Worm (Caenorhabditis elegans) whole organism, L3 larva: Measurements from ENCODE around the gene fbxc-29.
"Not testable (repeated sequence)": the region's sequence is repeated elsewhere in the genome, so short reads cannot be mapped to it uniquely, and the experiment has no call there.

Source experiments
- R02D3.7 ChIP-seq: fragments of 150-350 bp; optimal IDR thresholded peaks from 2 replicates; lab custom pipeline; 2014; ENCODE audit warnings: missing biosample characterization, missing genetic modification characterization
- aly-2 ChIP-seq: fragments of 150-350 bp; optimal IDR thresholded peaks from 2 replicates; lab custom pipeline; 2014; ENCODE audit warnings: missing biosample characterization, missing genetic modification characterization
- ceh-9 ChIP-seq: sonication (generic microtip); optimal IDR thresholded peaks from 2 replicates; lab custom pipeline; 2018; ENCODE audit warnings: missing biosample characterization, missing genetic modification characterization
- egl-27 ChIP-seq: sonication (generic microtip); optimal IDR thresholded peaks from 4 replicates; lab custom pipeline; 2017; ENCODE audit warnings: missing biosample characterization, missing genetic modification reagents, missing genetic modification characterization
- elt-3 ChIP-seq, 3 experiments: fragments of 150-350 bp in 1 of 3; sonication (generic microtip) in 2 of 3; optimal IDR thresholded peaks; 2 replicates in 2 of 3; 4 replicates in 1 of 3; lab custom pipeline; 2014 to 2017; ENCODE audit warnings: missing biosample characterization in 3 of 3, missing genetic modification characterization in 3 of 3
- eor-1 ChIP-seq, 2 experiments: fragments of 150-350 bp; optimal IDR thresholded peaks; 2 replicates each; lab custom pipeline; 2014 to 2018; ENCODE audit warnings: missing biosample characterization in 2 of 2, missing genetic modification characterization in 2 of 2
- fkh-2 ChIP-seq: fragments of 150-350 bp; optimal IDR thresholded peaks from 2 replicates; lab custom pipeline; 2014; ENCODE audit warnings: missing biosample characterization, missing genetic modification reagents, missing genetic modification characterization
- fos-1 ChIP-seq: fragments of 150-350 bp; optimal IDR thresholded peaks from 2 replicates; lab custom pipeline; 2014; ENCODE audit warnings: missing biosample characterization, missing genetic modification characterization
- hmg-11 ChIP-seq: sonication (generic microtip); optimal IDR thresholded peaks from 2 replicates; lab custom pipeline; 2016; ENCODE audit warnings: missing genetic modification characterization, missing compliant biosample characterization
- jun-1 ChIP-seq: fragments of 150-350 bp; optimal IDR thresholded peaks from 2 replicates; lab custom pipeline; 2014; ENCODE audit warnings: missing biosample characterization, missing genetic modification reagents, missing genetic modification characterization
- lin-15B ChIP-seq: fragments of 150-350 bp; optimal IDR thresholded peaks from 2 replicates; lab custom pipeline; 2014; ENCODE audit warnings: missing biosample characterization, missing genetic modification characterization
- lin-39 ChIP-seq: fragments of 150-350 bp; optimal IDR thresholded peaks from 2 replicates; lab custom pipeline; 2018; ENCODE audit warnings: missing biosample characterization, missing genetic modification reagents, missing genetic modification characterization
- nhr-12 ChIP-seq: fragments of 150-350 bp; optimal IDR thresholded peaks from 2 replicates; lab custom pipeline; 2014; ENCODE audit warnings: missing biosample characterization, missing genetic modification characterization
- nhr-23 ChIP-seq: fragments of 150-350 bp; optimal IDR thresholded peaks from 2 replicates; lab custom pipeline; 2014; ENCODE audit warnings: missing biosample characterization, missing genetic modification reagents, missing genetic modification characterization
- nhr-237 ChIP-seq: fragments of 150-350 bp; optimal IDR thresholded peaks from 2 replicates; lab custom pipeline; 2014; ENCODE audit warnings: missing biosample characterization, missing genetic modification characterization
- nhr-43 ChIP-seq: sonication (generic microtip); optimal IDR thresholded peaks from 2 replicates; lab custom pipeline; 2016; ENCODE audit warnings: mild to moderate bottlenecking, missing genetic modification characterization, missing compliant biosample characterization; ENCODE audit not compliant: poor library complexity, severe bottlenecking
- nhr-67 ChIP-seq: fragments of 150-350 bp; optimal IDR thresholded peaks from 2 replicates; lab custom pipeline; 2014; ENCODE audit warnings: missing biosample characterization, missing genetic modification characterization
- nhr-76 ChIP-seq: fragments of 150-350 bp; sonication (generic microtip); optimal IDR thresholded peaks from 5 replicates; lab custom pipeline; 2014; ENCODE audit warnings: missing biosample characterization, missing genetic modification characterization
- nhr-77 ChIP-seq: fragments of 150-350 bp; optimal IDR thresholded peaks from 2 replicates; lab custom pipeline; 2014; ENCODE audit warnings: missing biosample characterization, missing genetic modification characterization
- pha-4 ChIP-seq: fragments of 150-350 bp; optimal IDR thresholded peaks from 2 replicates; lab custom pipeline; 2014; ENCODE audit warnings: missing biosample characterization, missing genetic modification reagents, missing genetic modification characterization
- pqm-1 ChIP-seq: fragments of 150-350 bp; optimal IDR thresholded peaks from 2 replicates; lab custom pipeline; 2017; ENCODE audit warnings: missing biosample characterization, missing genetic modification characterization, inconsistent platforms
- sea-2 ChIP-seq: fragments of 150-350 bp; sonication (generic microtip); optimal IDR thresholded peaks from 4 replicates; lab custom pipeline; 2014; ENCODE audit warnings: missing biosample characterization, missing genetic modification reagents, missing genetic modification characterization
- snpc-4 ChIP-seq: fragments of 150-350 bp; optimal IDR thresholded peaks from 2 replicates; lab custom pipeline; 2014; ENCODE audit warnings: missing biosample characterization, missing genetic modification characterization
- tbx-2 ChIP-seq: sonication (generic microtip); optimal IDR thresholded peaks from 2 replicates; lab custom pipeline; 2016; ENCODE audit warnings: mild to moderate bottlenecking, missing genetic modification characterization, missing compliant biosample characterization
- unc-62 ChIP-seq: fragments of 150-350 bp; sonication (generic microtip); optimal IDR thresholded peaks from 4 replicates; lab custom pipeline; 2014; ENCODE audit warnings: missing biosample characterization, missing genetic modification reagents, missing genetic modification characterization
- zag-1 ChIP-seq: fragments of 150-350 bp; optimal IDR thresholded peaks from 2 replicates; lab custom pipeline; 2014; ENCODE audit warnings: missing biosample characterization, missing genetic modification characterization

The fbxc-29 gene

DNA sequence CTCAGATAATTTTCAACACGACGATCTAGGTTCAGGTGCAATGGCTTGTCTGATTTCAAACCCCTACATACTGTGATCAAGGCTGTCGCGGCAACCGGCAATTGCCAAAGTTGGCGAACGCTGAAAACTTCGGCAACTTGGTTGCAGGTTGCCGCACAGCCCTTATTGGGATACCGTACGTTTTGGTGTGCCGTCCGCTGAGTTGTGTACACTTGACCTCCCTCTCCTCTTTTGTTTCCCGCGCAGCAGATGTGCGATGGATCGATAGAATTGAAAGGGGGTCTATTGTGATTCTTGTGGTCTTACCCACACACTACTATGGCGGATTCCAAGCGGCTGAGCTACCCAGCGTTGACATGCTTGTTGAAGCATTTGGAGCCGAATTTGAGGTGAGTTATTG lies 44.3 kb downstream of the fbxc-29 start, which contains the start of the genes C32B5.18 and C32B5.7:
C32B5.18 (plus strand) TSS at position 301 of the 400 bp plus-strand sequence.
C32B5.7 (plus strand) TSS at position 311 of the 400 bp plus-strand sequence.
- TF ChIP-seq nhr-43 (tag; lab: Kevin White, UChicago) (no peak), hmg-11 (tag; lab: Kevin White, UChicago) (no peak), snpc-4 (no peak), nhr-76 (tag; lab: Kevin White, UChicago) (no peak), eor-1 (tag; optimal IDR thresholded peaks at IDR 0.05; lab: Kevin White, UChicago) (no peak), nhr-12 (tag; lab: Kevin White, UChicago) (no peak), egl-27 (no peak), sea-2 (GFP tag; lab: Kevin White, UChicago) (no peak), pha-4 (no peak), fkh-2 (tag; lab: Kevin White, UChicago) (no peak), aly-2 (no peak), tbx-2 (tag; lab: Kevin White, UChicago) (no peak), fos-1 (tag; lab: Kevin White, UChicago) (no peak), ceh-9 (tag; lab: Kevin White, UChicago) (no peak), R02D3.7 (no peak), nhr-67 (tag; lab: Kevin White, UChicago) (no peak), pqm-1 (tag; lab: Kevin White, UChicago) (no peak), lin-39 (tag; lab: Kevin White, UChicago) (no peak), elt-3 (tag; optimal IDR thresholded peaks at IDR 0.05; lab: Kevin White, UChicago) (no peak)

DNA sequence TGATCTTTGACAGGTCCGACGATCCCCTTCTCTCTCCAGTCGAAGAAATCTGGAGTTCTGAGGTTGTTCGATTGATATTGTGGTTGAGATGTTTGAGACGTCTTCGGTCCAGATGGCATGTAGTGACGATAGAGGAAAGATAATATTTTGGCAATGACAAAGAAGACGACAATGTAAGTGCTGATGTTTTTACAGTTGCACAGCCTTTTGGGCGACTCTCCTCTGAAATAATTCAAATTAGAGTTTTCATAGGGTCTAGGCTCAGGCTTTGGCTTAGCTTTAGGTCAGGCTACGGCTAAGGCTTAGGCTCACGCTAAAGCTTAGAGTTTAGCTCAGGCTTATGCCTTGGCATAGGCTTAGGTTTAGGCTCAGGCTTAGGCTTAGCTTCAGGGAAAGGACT lies 46.1 kb downstream of the fbxc-29 start, which contains the start of gene C32B5.13:
C32B5.13 (minus strand) TSS at position 101 of the 400 bp plus-strand sequence.
- TF ChIP-seq unc-62 (GFP tag; lab: Kevin White, UChicago) = no peak
- TF ChIP-seq nhr-23 (tag; lab: Kevin White, UChicago) = no peak
- TF ChIP-seq jun-1 (tag; lab: Kevin White, UChicago) = no peak
- no peak for TF ChIP-seq lin-15B (tag; lab: Kevin White, UChicago)
- no peak for TF ChIP-seq snpc-4
- no peak for TF ChIP-seq nhr-77
- no peak for TF ChIP-seq nhr-237 (tag; lab: Kevin White, UChicago)
- no peak for TF ChIP-seq zag-1 (tag; lab: Kevin White, UChicago)

DNA sequence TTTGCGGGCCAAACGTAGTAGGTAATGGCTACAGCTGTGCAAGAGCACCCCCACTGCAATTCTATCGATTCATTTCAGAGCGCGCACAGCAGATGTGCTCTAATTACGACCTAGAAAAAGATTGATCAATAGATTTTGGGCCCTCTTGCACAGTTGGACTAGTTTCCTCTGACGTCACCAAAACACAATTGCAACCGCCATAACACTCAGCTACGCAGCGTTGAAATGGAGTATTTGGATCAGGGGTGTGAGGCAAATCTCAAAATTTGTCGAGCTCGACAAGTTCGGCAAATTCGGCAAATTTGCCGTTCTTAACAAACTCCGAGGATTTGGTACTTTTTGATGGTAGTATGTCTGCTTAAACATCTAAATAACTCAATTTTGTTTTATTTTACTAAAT lies 51.1 kb downstream of the fbxc-29 start, which contains the start of gene fbxc-18:
fbxc-18 (minus strand) TSS at position 101 of the 400 bp plus-strand sequence.
- not testable (repeated sequence) for TF ChIP-seq pqm-1, hmg-11, ceh-9 (tag; lab: Kevin White, UChicago)
